1 worm cellular context compared by ENCODE assay signal in the genomic region with DNA sequence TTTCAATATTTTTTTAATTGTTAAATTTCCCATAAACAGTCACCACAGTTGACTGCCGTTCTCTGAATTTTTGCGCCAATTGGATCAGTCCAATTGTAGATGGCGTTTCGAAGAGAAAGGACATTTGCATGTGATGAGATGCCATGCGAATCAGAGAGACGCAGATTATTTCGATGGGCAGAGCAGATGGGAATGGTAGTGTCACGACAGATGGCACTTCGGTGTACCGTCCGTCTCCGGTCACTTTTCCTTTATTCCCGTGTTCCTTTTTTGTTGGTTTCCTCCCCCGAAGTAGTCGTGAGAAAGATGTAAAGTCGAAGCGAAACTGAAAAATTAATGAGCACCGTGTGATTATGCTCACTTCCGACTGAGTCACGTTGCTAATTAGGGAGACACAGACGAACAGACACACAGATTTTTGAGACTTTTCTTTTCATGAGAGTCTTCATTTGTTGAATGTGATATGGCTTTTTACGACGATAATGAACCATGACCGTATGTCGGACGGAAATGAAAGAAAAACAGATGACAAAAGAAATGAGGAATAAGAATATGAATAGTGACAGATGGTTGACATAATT.
TF ChIP-seq lines count a peak whose summit lies in the region.

No protein-coding gene starts in this region.

TF ChIP-seq in whole organism, L1 larva, 84 proteins besides CTCF, POLR2A, EP300 and RAD21 (continued from another document):
- TF ChIP-seq C04F5.9 (tag; optimal IDR thresholded peaks at IDR 0.05; lab: Kevin White, UChicago): no peak
- no peak for TF ChIP-seq hlh-17 (GFP tag; optimal IDR thresholded peaks at IDR 0.05; lab: Kevin White, UChicago; ENCODE audit: borderline replicate concordance)
- no peak for TF ChIP-seq pax-3 (tag; optimal IDR thresholded peaks at IDR 0.05; lab: Kevin White, UChicago)
- TF ChIP-seq nhr-84 (tag; optimal IDR thresholded peaks at IDR 0.05; lab: Kevin White, UChicago): no peak
- no peak for TF ChIP-seq ama-1 (optimal IDR thresholded peaks at IDR 0.05; lab: Kevin White, UChicago)
- no peak for TF ChIP-seq pqm-1 (tag; optimal IDR thresholded peaks at IDR 0.05; lab: Kevin White, UChicago)
- no peak for TF ChIP-seq aha-1 (tag; optimal IDR thresholded peaks at IDR 0.05; lab: Kevin White, UChicago)
- no peak for TF ChIP-seq nhr-90 (tag; optimal IDR thresholded peaks at IDR 0.05; lab: Kevin White, UChicago; ENCODE audit: poor library complexity)
- no peak for TF ChIP-seq sup-37 (GFP tag; optimal IDR thresholded peaks at IDR 0.05; lab: Kevin White, UChicago)
- no peak for TF ChIP-seq F16B12.6 (tag; optimal IDR thresholded peaks at IDR 0.05; lab: Kevin White, UChicago)
- no peak for TF ChIP-seq nhr-76 (tag; optimal IDR thresholded peaks at IDR 0.05; lab: Kevin White, UChicago)
- TF ChIP-seq nhr-47 (tag; optimal IDR thresholded peaks at IDR 0.05; lab: Kevin White, UChicago): peak; percentile 20
- no peak for TF ChIP-seq C16A3.4 (tag; optimal IDR thresholded peaks at IDR 0.05; lab: Kevin White, UChicago)
- TF ChIP-seq dsc-1 (tag; optimal IDR thresholded peaks at IDR 0.05; lab: Kevin White, UChicago): peak; percentile 73
- no peak for TF ChIP-seq elt-2 (tag; optimal IDR thresholded peaks at IDR 0.05; lab: Kevin White, UChicago)
- TF ChIP-seq xbp-1 (tag; optimal IDR thresholded peaks at IDR 0.05; lab: Kevin White, UChicago): no peak
